Worm (Caenorhabditis elegans) whole organism, early embryonic: ENCODE measurements around the gene C43F9.5.

Experiments used
- B0310.2 ChIP-seq: sonication (generic microtip); optimal IDR thresholded peaks from 2 replicates; lab custom pipeline; 2016; ENCODE audit warnings: mild to moderate bottlenecking, missing genetic modification characterization, missing compliant biosample characterization
- F13C5.2 ChIP-seq: sonication (generic microtip); optimal IDR thresholded peaks from 2 replicates; lab custom pipeline; 2017; ENCODE audit warnings: mild to moderate bottlenecking, missing genetic modification characterization, inconsistent platforms, missing compliant biosample characterization
- aly-1 ChIP-seq: sonication (generic microtip); optimal IDR thresholded peaks from 2 replicates; lab custom pipeline; 2016; ENCODE audit warnings: missing genetic modification characterization, missing compliant biosample characterization
- ama-1 ChIP-seq: fragments of 150-350 bp; optimal IDR thresholded peaks from 2 replicates; lab custom pipeline; 2014
- ceh-13 ChIP-seq: fragments of 200-800 bp; sonication (Bioruptor generic); optimal IDR thresholded peaks from 2 replicates; lab custom pipeline; 2018; ENCODE audit warnings: mild to moderate bottlenecking, missing genetic modification characterization, missing compliant biosample characterization
- ceh-36 ChIP-seq: sonication (generic microtip); optimal IDR thresholded peaks from 2 replicates; lab custom pipeline; 2016; ENCODE audit warnings: missing genetic modification characterization, inconsistent platforms, missing compliant biosample characterization
- ets-7 ChIP-seq: sonication (generic microtip); optimal IDR thresholded peaks from 2 replicates; lab custom pipeline; 2016; ENCODE audit warnings: missing genotype, missing genetic modification characterization, missing compliant biosample characterization
- flt-1 ChIP-seq: fragments of 200-800 bp; sonication (Bioruptor generic); IDR thresholded peaks from 2 replicates; pipeline ENCODE4 v1.3.6; 2022; ENCODE audit warnings: missing genetic modification characterization, missing compliant biosample characterization
- hmbx-1 ChIP-seq: sonication (generic microtip); optimal IDR thresholded peaks from 2 replicates; lab custom pipeline; 2016; ENCODE audit warnings: mild to moderate bottlenecking, missing genetic modification characterization, missing compliant biosample characterization
- hmg-4 ChIP-seq: fragments of 200-800 bp; sonication (Bioruptor generic); optimal IDR thresholded peaks from 2 replicates; lab custom pipeline; 2018; ENCODE audit warnings: mild to moderate bottlenecking, missing genetic modification characterization, missing compliant biosample characterization
- hnd-1 ChIP-seq: sonication (generic microtip); optimal IDR thresholded peaks from 2 replicates; lab custom pipeline; 2016; ENCODE audit warnings: missing genetic modification characterization, missing compliant biosample characterization
- pes-1 ChIP-seq: fragments of 200-800 bp; sonication (Bioruptor generic); IDR thresholded peaks from 2 replicates; pipeline ENCODE4 v1.3.6; 2022; ENCODE audit warnings: missing genetic modification reagents, missing genetic modification characterization, missing compliant biosample characterization
- scrt-1 ChIP-seq: fragments of 200-800 bp; sonication (Bioruptor generic); IDR thresholded peaks from 2 replicates; pipeline ENCODE4 v1.3.6; 2022; ENCODE audit warnings: missing genetic modification characterization, missing compliant biosample characterization
- sea-1 ChIP-seq: fragments of 200-800 bp; sonication (Bioruptor generic); conservative IDR thresholded peaks from 2 replicates; pipeline ENCODE4 v1.3.6; 2022; ENCODE audit warnings: missing genetic modification characterization, missing compliant biosample characterization
- tbx-11 ChIP-seq: fragments of 200-800 bp; sonication (Bioruptor generic); IDR thresholded peaks from 2 replicates; pipeline ENCODE4 v1.3.6; 2022; ENCODE audit warnings: missing genetic modification characterization, missing compliant biosample characterization
- tbx-37 ChIP-seq: fragments of 200-800 bp; sonication (Bioruptor generic); conservative IDR thresholded peaks from 2 replicates; pipeline ENCODE4 v1.3.6; 2022; ENCODE audit warnings: missing genetic modification reagents, missing genetic modification characterization, missing compliant biosample characterization
- tra-4 ChIP-seq: sonication (generic microtip); optimal IDR thresholded peaks from 2 replicates; lab custom pipeline; 2017; ENCODE audit warnings: missing genetic modification characterization, missing compliant biosample characterization

Gene C43F9.5

ce11 chrIV:10590649-10591048, at the start of gene C43F9.5, which contains the start of gene nkb-2:
Gene C43F9.5, minus strand, starts transcription at chrIV:10590749.
Gene nkb-2, plus strand, starts transcription at chrIV:10590925.
- no peak for TF ChIP-seq hmbx-1 (tag; lab: Kevin White, UChicago)
- no peak for TF ChIP-seq B0310.2 (tag; lab: Kevin White, UChicago)
- no peak for TF ChIP-seq tbx-37 (GFP tag; lab: Robert Waterston, UW)
- no peak for TF ChIP-seq aly-1
- no peak for TF ChIP-seq hnd-1
- no peak for TF ChIP-seq scrt-1 (GFP tag; lab: Robert Waterston, UW)
- no peak for TF ChIP-seq pes-1
- no peak for TF ChIP-seq F13C5.2 (tag; lab: Kevin White, UChicago)
- no peak for TF ChIP-seq tra-4 (tag; lab: Kevin White, UChicago)

- no peak for TF ChIP-seq ceh-36 (tag; lab: Kevin White, UChicago)
- TF ChIP-seq aly-1: no peak
These were observed 48.4 kb upstream of the C43F9.5 start, which contains the start of gene F56C4.2 for ce11 chrIV:10638977-10639376. Gene F56C4.2, plus strand, starts transcription at chrIV:10639277.

- no peak for TF ChIP-seq ceh-13 (GFP tag; lab: Kevin White, UChicago)
- no peak for TF ChIP-seq scrt-1 (GFP tag; lab: Robert Waterston, UW)
- TF ChIP-seq ceh-36 (tag; lab: Kevin White, UChicago): no peak
- TF ChIP-seq ama-1: no peak
- TF ChIP-seq flt-1 (GFP tag; lab: Robert Waterston, UW): no peak
- no peak for TF ChIP-seq sea-1 (GFP tag; lab: Robert Waterston, UW)
These were observed 46.1 kb upstream of the C43F9.5 start, which contains the start of gene F56C4.1 for ce11 chrIV:10636649-10637048. Gene F56C4.1, plus strand, starts transcription at chrIV:10636949.

- TF ChIP-seq hnd-1: no peak
- no peak for TF ChIP-seq pes-1
- TF ChIP-seq F13C5.2 (tag; lab: Kevin White, UChicago): no peak
- TF ChIP-seq tbx-11 (GFP tag; lab: Robert Waterston, UW): no peak
- no peak for TF ChIP-seq ceh-13 (GFP tag; lab: Kevin White, UChicago)
- no peak for TF ChIP-seq ets-7 (tag; lab: Kevin White, UChicago)
- TF ChIP-seq flt-1 (GFP tag; lab: Robert Waterston, UW): no peak
- no peak for TF ChIP-seq ama-1
- TF ChIP-seq hmg-4 (GFP tag; lab: Kevin White, UChicago): no peak
- no peak for TF ChIP-seq B0310.2 (tag; lab: Kevin White, UChicago)
- no peak for TF ChIP-seq aly-1
These were observed 40.5 kb upstream of the C43F9.5 start, which contains the start of gene F56C4.4 for ce11 chrIV:10630953-10631554. Gene F56C4.4, minus strand, starts transcription at chrIV:10631267.

ce11 chrIV:10628724-10629123, 38.2 kb upstream of the C43F9.5 start, which contains the start of gene R09H10.5:
Gene R09H10.5, minus strand, starts transcription at chrIV:10628829.
- TF ChIP-seq ama-1 (no peak), aly-1 (no peak)

DNA sequence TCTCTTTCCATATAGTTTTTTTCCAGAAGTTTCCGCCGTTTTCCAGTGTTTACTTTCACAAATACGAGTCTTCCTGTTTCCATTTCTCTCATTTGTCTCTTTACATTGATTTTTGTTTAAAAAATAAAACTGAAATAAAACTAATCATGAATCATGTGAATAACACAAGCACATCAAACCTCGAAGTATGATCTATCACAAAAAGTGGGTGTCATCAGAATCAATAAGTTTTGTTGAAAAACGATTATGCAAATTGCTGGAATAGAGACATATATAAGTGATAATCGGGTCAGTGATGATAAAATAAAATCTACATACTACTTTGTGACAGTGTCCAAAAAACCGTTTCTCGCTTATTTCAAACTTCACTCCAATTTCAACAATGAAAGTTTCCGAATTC, 30.3 kb upstream of the C43F9.5 start, which contains the start of gene R09H10.7:
Gene R09H10.7, plus strand, starts transcription at position 301 of the 400 bp plus-strand sequence.
- TF ChIP-seq ceh-36 (tag; lab: Kevin White, UChicago): no peak
- TF ChIP-seq tra-4 (tag; lab: Kevin White, UChicago): no peak
- TF ChIP-seq scrt-1 (GFP tag; lab: Robert Waterston, UW): no peak
- no peak for TF ChIP-seq tbx-37 (GFP tag; lab: Robert Waterston, UW)
- TF ChIP-seq B0310.2 (tag; lab: Kevin White, UChicago): no peak
- no peak for TF ChIP-seq pes-1

ce11 chrIV:10617099-10617498, 26.6 kb upstream of the C43F9.5 start:
- no peak for TF ChIP-seq aly-1
- no peak for TF ChIP-seq hmbx-1 (tag; lab: Kevin White, UChicago)
- TF ChIP-seq pes-1: no peak
- no peak for TF ChIP-seq scrt-1 (GFP tag; lab: Robert Waterston, UW)
- no peak for TF ChIP-seq hnd-1
- no peak for TF ChIP-seq ama-1
- no peak for TF ChIP-seq sea-1 (GFP tag; lab: Robert Waterston, UW)

- TF ChIP-seq tbx-11 (GFP tag; lab: Robert Waterston, UW) (no peak), hmg-4 (GFP tag; lab: Kevin White, UChicago) (no peak), flt-1 (GFP tag; lab: Robert Waterston, UW) (no peak), ets-7 (tag; lab: Kevin White, UChicago) (no peak), ceh-13 (GFP tag; lab: Kevin White, UChicago) (no peak), hmbx-1 (tag; lab: Kevin White, UChicago) (no peak), tra-4 (tag; lab: Kevin White, UChicago) (no peak), ama-1 (no peak), hnd-1 (no peak), pes-1 (no peak), F13C5.2 (tag; lab: Kevin White, UChicago) (no peak), ceh-36 (tag; lab: Kevin White, UChicago) (no peak), aly-1 (no peak), B0310.2 (tag; lab: Kevin White, UChicago) (no peak), tbx-37 (GFP tag; lab: Robert Waterston, UW) (no peak), sea-1 (GFP tag; lab: Robert Waterston, UW) (no peak), scrt-1 (GFP tag; lab: Robert Waterston, UW) (no peak)
These were observed 25.8 kb upstream of the C43F9.5 start for ce11 chrIV:10616366-10616765.
